Fruit fly (Drosophila melanogaster): ENCODE measurements around the gene CG32263.

- no peak for TF ChIP-seq psq (optimal IDR thresholded peaks at IDR 0.05)
- no peak for TF ChIP-seq h (optimal IDR thresholded peaks at IDR 0.05)
- TF ChIP-seq insv (optimal IDR thresholded peaks at IDR 0.05) = no peak
- TF ChIP-seq Sin3A (optimal IDR thresholded peaks at IDR 0.05) = no peak
Observed at dm6 chr3L:3845815-3846375, 35.0 kb upstream of the CG32263 start, which contains the start of gene Awh.
